Fruit fly (Drosophila melanogaster): ENCODE results near the gene Gr28b.

Gene Gr28b

DNA sequence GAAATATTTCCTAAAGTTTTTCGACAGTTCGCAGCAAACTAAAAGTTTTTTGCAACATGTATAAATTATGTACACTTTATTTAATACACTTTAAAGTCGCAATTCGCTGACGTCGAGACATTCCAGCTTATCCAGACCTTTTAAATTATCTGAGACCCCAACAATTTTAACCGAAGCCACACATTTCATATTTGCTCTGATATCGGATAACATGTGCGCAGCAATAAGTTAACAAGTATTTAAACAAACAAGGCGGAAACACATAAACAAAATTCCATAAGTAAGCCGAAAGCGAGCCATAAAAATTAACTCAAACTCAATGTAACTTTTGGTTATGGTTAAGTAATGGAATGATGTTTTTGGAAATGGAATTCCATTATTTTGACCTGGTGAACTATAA is 31.4 kb upstream of the Gr28b start:
- no peak for TF ChIP-seq Snoo (tag; optimal IDR thresholded peaks at IDR 0.05)
- TF ChIP-seq CG34367 (tag; optimal IDR thresholded peaks at IDR 0.05): no peak
- TF ChIP-seq CG4496 (GFP tag; IDR thresholded peaks at IDR 0.05): no peak
- TF ChIP-seq fd96Ca (GFP tag; IDR thresholded peaks at IDR 0.05): no peak
- TF ChIP-seq CG8301 (tag; optimal IDR thresholded peaks at IDR 0.05): no peak
- TF ChIP-seq Ets98B (GFP tag; IDR thresholded peaks at IDR 0.05): no peak
- TF ChIP-seq gl (tag; optimal IDR thresholded peaks at IDR 0.05): no peak
- no peak for TF ChIP-seq D1 (tag; optimal IDR thresholded peaks at IDR 0.05)
- no peak for TF ChIP-seq CG12605 (GFP tag; IDR thresholded peaks at IDR 0.05)
- no peak for TF ChIP-seq CG8159 (tag; optimal IDR thresholded peaks at IDR 0.05)
- TF ChIP-seq CG17806 (tag; optimal IDR thresholded peaks at IDR 0.05): no peak
- TF ChIP-seq EcR (GFP tag; optimal IDR thresholded peaks at IDR 0.05): no peak
- TF ChIP-seq CG32121 (GFP tag; IDR thresholded peaks at IDR 0.05): no peak
- TF ChIP-seq rn (GFP tag; IDR thresholded peaks at IDR 0.05): no peak
- no peak for TF ChIP-seq CG14655 (GFP tag; optimal IDR thresholded peaks at IDR 0.05)
- no peak for TF ChIP-seq CG15710 (tag; optimal IDR thresholded peaks at IDR 0.05)
- no peak for TF ChIP-seq CG10348 (GFP tag; IDR thresholded peaks at IDR 0.05)
- no peak for TF ChIP-seq CG9948 (tag; optimal IDR thresholded peaks at IDR 0.05)
- TF ChIP-seq CG13204 (GFP tag; optimal IDR thresholded peaks at IDR 0.05): no peak

DNA sequence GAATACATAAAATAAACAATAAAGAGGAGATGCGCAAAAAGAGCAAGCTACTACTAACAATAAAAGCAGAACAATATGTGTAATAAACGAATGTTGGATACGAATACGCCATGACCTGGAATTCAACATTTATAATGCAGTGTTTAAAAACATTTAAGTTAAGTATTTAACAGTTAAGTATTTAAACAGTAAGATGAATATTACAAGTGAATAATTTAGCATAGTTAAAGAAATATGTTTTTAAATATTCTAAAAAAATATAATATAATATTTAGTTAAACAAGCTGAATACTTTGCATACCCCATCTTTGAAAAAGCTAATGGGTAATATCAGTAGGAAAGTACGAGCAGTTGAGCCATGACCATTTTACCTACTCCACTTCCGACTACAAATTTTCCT is 30.5 kb upstream of the Gr28b start:
- TF ChIP-seq CG8159 (tag; optimal IDR thresholded peaks at IDR 0.05) (peak; percentile 29), Pif1B (GFP tag; optimal IDR thresholded peaks at IDR 0.05) (no peak), CG9948 (tag; optimal IDR thresholded peaks at IDR 0.05) (no peak), CG14655 (GFP tag; optimal IDR thresholded peaks at IDR 0.05) (peak; percentile 9), D1 (tag; optimal IDR thresholded peaks at IDR 0.05) (no peak), rn (GFP tag; IDR thresholded peaks at IDR 0.05) (no peak), gl (tag; optimal IDR thresholded peaks at IDR 0.05) (no peak), CG17806 (tag; optimal IDR thresholded peaks at IDR 0.05) (no peak), Snoo (tag; optimal IDR thresholded peaks at IDR 0.05) (no peak), CG10348 (GFP tag; IDR thresholded peaks at IDR 0.05) (no peak), CG34367 (tag; optimal IDR thresholded peaks at IDR 0.05) (no peak), CG4496 (GFP tag; IDR thresholded peaks at IDR 0.05) (no peak), Pif1A (GFP tag; optimal IDR thresholded peaks at IDR 0.05) (no peak)

DNA sequence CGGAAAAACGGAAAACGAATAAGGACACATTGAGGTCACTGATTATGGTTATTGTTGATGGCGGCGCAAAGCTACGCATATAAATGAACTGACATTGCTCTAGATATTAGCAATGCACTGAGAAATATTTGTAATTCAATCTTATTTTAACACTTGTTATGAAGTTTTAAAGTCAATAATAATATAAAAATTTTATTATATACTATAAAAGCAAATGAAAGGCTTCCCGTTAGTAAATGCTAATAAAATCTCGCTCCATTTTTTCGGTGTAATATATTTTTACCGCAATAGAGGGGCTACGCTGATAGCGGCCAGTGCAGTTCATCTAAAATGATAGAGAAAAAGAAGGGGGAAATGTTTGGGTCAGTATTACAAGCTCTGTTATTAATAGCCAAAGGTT is 29.9 kb upstream of the Gr28b start:
- TF ChIP-seq CG34367 (tag; optimal IDR thresholded peaks at IDR 0.05): no peak
- peak; percentile 55; the same call in 1 of the 3 replicates for TF ChIP-seq CG4496 (GFP tag; IDR thresholded peaks at IDR 0.05)
- TF ChIP-seq Ets98B (GFP tag; IDR thresholded peaks at IDR 0.05): peak; percentile 36; the same call in 1 of the 2 replicates
- no peak for TF ChIP-seq D1 (tag; optimal IDR thresholded peaks at IDR 0.05)
- no peak for TF ChIP-seq Pif1A (GFP tag; optimal IDR thresholded peaks at IDR 0.05)
- no peak for TF ChIP-seq CG12605 (GFP tag; IDR thresholded peaks at IDR 0.05)
- no peak for TF ChIP-seq Pif1B (GFP tag; optimal IDR thresholded peaks at IDR 0.05)
- TF ChIP-seq CG17806 (tag; optimal IDR thresholded peaks at IDR 0.05): peak; percentile 38
- TF ChIP-seq CG8159 (tag; optimal IDR thresholded peaks at IDR 0.05): no peak
- TF ChIP-seq CG32121 (GFP tag; IDR thresholded peaks at IDR 0.05): peak; percentile 52
- peak; percentile 28 for TF ChIP-seq CG8301 (tag; optimal IDR thresholded peaks at IDR 0.05)
- no peak for TF ChIP-seq EcR (GFP tag; optimal IDR thresholded peaks at IDR 0.05)
- TF ChIP-seq Snoo (tag; optimal IDR thresholded peaks at IDR 0.05): no peak
- TF ChIP-seq gl (tag; optimal IDR thresholded peaks at IDR 0.05): no peak
- TF ChIP-seq CG10348 (GFP tag; IDR thresholded peaks at IDR 0.05): no peak
- TF ChIP-seq rn (GFP tag; IDR thresholded peaks at IDR 0.05): peak; percentile 47; the same call in 1 of the 2 replicates
- peak; percentile 17 for TF ChIP-seq CG15710 (tag; optimal IDR thresholded peaks at IDR 0.05)
- 0 out of 3 replicates have a peak, but pooled peaks have one; percentile 40 for TF ChIP-seq fd96Ca (GFP tag; IDR thresholded peaks at IDR 0.05)
- no peak for TF ChIP-seq CG13204 (GFP tag; optimal IDR thresholded peaks at IDR 0.05)
- peak; percentile 31 for TF ChIP-seq CG9948 (tag; optimal IDR thresholded peaks at IDR 0.05)
- peak; percentile 24 for TF ChIP-seq CG14655 (GFP tag; optimal IDR thresholded peaks at IDR 0.05)

DNA sequence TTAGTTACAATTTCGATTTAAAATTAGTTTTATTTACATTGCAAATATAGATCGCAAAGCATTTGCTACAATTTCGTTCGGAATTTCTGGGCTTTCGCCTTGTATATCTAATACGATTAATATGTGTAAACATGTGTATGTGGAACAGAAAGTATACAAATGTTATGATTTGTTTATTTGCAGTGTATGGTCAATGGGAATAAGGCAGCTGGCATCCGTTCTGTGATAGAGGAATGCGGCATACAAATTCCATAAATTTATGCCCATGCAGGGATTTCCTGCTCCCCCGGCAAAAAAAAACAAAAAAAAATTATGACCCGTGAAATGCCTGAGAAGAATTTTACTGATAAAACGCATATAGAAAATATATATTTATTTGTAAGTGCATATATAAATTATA is 24.2 kb upstream of the Gr28b start:
- TF ChIP-seq Snoo (tag; optimal IDR thresholded peaks at IDR 0.05) (no peak), D1 (tag; optimal IDR thresholded peaks at IDR 0.05) (no peak), EcR (GFP tag; optimal IDR thresholded peaks at IDR 0.05) (no peak), CG12605 (GFP tag; IDR thresholded peaks at IDR 0.05) (no peak)

DNA sequence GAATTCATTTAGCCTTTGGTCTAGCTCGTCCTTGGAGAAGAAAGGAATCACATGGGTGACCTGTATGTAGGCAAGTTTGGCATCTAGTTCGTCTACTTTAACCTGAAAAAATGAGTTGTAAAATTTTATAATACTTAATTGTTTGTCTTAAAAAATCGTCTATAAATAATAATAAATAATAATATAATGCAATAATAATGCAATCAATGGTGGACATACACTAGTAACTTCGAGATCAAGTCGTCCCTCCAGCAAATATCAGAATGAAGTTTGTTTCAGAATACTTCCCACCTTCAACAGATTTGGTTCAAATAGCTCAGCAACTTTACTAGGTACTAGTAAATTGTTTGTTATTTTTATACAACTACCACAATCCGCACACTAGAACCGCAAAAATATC is 12.4 kb upstream of the Gr28b start, which contains the start of gene CG6441:
Gene CG6441 (plus strand): TSS at position 301 of the 400 bp plus-strand sequence.
- no peak for TF ChIP-seq Pif1A (GFP tag; optimal IDR thresholded peaks at IDR 0.05)
- no peak for TF ChIP-seq D1 (tag; optimal IDR thresholded peaks at IDR 0.05)
- no peak for TF ChIP-seq CG15710 (tag; optimal IDR thresholded peaks at IDR 0.05)
- no peak for TF ChIP-seq CG17806 (tag; optimal IDR thresholded peaks at IDR 0.05)
- TF ChIP-seq CG32121 (GFP tag; IDR thresholded peaks at IDR 0.05): no peak
- no peak for TF ChIP-seq rn (GFP tag; IDR thresholded peaks at IDR 0.05)
- TF ChIP-seq CG10348 (GFP tag; IDR thresholded peaks at IDR 0.05): no peak
- TF ChIP-seq CG13204 (GFP tag; optimal IDR thresholded peaks at IDR 0.05): no peak

DNA sequence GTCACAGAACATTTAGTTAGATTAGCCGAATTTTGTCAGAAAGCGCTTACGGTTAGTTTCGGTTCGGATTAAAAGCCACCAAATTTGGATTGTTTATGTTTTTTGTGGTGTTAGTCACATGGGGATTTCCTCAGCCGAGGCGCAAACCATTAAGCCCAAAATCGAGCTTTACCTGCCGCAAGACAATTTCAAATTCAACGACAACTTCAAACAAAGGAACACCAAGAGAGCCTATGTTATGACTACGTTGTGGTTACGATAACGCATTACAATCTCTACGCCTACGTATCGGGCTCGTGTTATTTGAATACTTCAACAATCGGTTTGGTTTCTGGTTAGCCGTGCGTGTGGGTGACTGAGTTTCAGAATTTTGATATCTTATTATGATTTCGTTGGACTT is 11.2 kb upstream of the Gr28b start:
- TF ChIP-seq CG14655 (GFP tag; optimal IDR thresholded peaks at IDR 0.05): no peak
- no peak for TF ChIP-seq gl (tag; optimal IDR thresholded peaks at IDR 0.05)
- no peak for TF ChIP-seq Pif1B (GFP tag; optimal IDR thresholded peaks at IDR 0.05)
- no peak for TF ChIP-seq D1 (tag; optimal IDR thresholded peaks at IDR 0.05)
- no peak for TF ChIP-seq CG8159 (tag; optimal IDR thresholded peaks at IDR 0.05)
- no peak for TF ChIP-seq EcR (GFP tag; optimal IDR thresholded peaks at IDR 0.05)
- TF ChIP-seq Pif1A (GFP tag; optimal IDR thresholded peaks at IDR 0.05): no peak
- TF ChIP-seq CG12605 (GFP tag; IDR thresholded peaks at IDR 0.05): no peak
- TF ChIP-seq CG34367 (tag; optimal IDR thresholded peaks at IDR 0.05): no peak
- no peak for TF ChIP-seq Ets98B (GFP tag; IDR thresholded peaks at IDR 0.05)
- TF ChIP-seq Snoo (tag; optimal IDR thresholded peaks at IDR 0.05): no peak
- TF ChIP-seq CG8301 (tag; optimal IDR thresholded peaks at IDR 0.05): no peak
- TF ChIP-seq rn (GFP tag; IDR thresholded peaks at IDR 0.05): no peak

Data from whole organism, pupa.